Worm (Caenorhabditis elegans): ENCODE results near the gene F59G1.4.

F59G1.4 gene

DNA sequence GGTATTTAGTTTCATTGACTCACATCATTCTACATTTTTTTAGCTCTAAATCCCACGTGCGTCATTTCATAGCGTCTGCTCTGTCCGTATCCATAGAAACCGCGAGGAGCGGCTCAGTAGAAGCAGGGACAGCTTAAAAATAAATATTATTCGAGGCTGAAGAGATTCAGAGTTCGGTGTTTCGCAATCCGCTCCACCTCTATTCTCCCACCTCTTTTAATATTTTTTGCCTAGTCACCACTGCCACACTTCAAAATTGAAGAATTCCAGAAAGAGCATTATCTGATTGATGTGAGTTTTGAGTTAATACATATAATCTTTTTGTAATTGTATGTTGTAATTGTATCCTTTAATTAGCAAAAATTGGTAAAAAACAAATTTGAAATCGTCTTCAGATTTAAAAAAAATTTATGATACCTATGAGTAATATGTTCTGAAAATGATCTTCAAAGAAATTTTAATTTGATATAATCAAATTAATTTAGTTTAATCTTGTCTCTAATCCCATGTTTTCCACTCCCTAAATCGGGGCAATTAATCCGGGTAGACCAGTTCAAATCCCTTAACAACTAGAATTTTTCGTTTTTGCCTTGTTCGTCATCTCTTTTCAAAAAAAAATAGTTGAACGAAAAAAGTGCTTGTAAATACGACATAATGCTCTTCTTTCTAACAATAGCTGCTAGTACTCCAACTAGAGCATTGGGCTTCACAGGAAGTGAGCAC is 6.4 kb upstream of the F59G1.4 start:
- TF ChIP-seq snpc-4 (tag; optimal IDR thresholded peaks at IDR 0.05) (no peak), elt-1 (tag; optimal IDR thresholded peaks at IDR 0.05) (no peak), lsy-12 (tag; optimal IDR thresholded peaks at IDR 0.05) (no peak), elt-2 (tag; optimal IDR thresholded peaks at IDR 0.05) (no peak), ceh-82 (tag; optimal IDR thresholded peaks at IDR 0.05) (no peak), egl-5 (tag; optimal IDR thresholded peaks at IDR 0.05) (no peak), lin-15B (tag; optimal IDR thresholded peaks at IDR 0.05) (no peak), ztf-4 (tag; optimal IDR thresholded peaks at IDR 0.05) (no peak), ama-1 (optimal IDR thresholded peaks at IDR 0.05) (no peak), fkh-2 (tag; optimal IDR thresholded peaks at IDR 0.05) (no peak), nhr-67 (tag; optimal IDR thresholded peaks at IDR 0.05) (no peak), mml-1 (tag; optimal IDR thresholded peaks at IDR 0.05) (no peak), jun-1 (tag; optimal IDR thresholded peaks at IDR 0.05) (no peak), mdl-1 (tag; optimal IDR thresholded peaks at IDR 0.05) (no peak), nhr-11 (tag; optimal IDR thresholded peaks at IDR 0.05) (no peak), fkh-10 (GFP tag; optimal IDR thresholded peaks at IDR 0.05) (no peak), zag-1 (tag; optimal IDR thresholded peaks at IDR 0.05) (no peak), aly-2 (tag; optimal IDR thresholded peaks at IDR 0.05) (no peak), ceh-9 (tag; optimal IDR thresholded peaks at IDR 0.05) (no peak), daf-12 (tag; optimal IDR thresholded peaks at IDR 0.05) (no peak)

DNA sequence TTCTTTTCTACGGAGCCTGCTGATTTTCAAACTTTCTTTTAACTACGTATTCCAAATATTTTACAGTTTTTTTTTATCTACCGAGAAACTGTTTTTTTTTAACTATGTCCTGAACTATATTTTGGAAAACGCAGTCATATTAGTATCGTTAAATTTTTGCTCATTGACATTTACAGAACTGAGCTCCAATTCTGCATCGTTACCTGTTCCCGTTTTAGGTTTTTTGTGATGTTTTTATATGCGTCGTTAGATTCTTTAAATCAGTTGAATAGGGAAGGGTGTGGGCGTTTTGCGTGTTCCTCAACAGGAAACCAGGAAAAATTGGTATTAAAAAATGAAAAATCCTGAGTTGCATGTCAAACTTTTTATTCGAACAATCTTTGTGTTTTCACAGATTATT is 3.2 kb upstream of the F59G1.4 start:
- TF ChIP-seq ceh-82 (tag; optimal IDR thresholded peaks at IDR 0.05) = no peak
- no peak for TF ChIP-seq pha-4 (tag; optimal IDR thresholded peaks at IDR 0.05)
- TF ChIP-seq daf-12 (tag; optimal IDR thresholded peaks at IDR 0.05) = no peak
- no peak for TF ChIP-seq skn-1 (tag; optimal IDR thresholded peaks at IDR 0.05)
- no peak for TF ChIP-seq unc-39 (tag; optimal IDR thresholded peaks at IDR 0.05)
- TF ChIP-seq ceh-28 (tag; optimal IDR thresholded peaks at IDR 0.05) = no peak
- no peak for TF ChIP-seq nhr-23 (tag; optimal IDR thresholded peaks at IDR 0.05)

DNA sequence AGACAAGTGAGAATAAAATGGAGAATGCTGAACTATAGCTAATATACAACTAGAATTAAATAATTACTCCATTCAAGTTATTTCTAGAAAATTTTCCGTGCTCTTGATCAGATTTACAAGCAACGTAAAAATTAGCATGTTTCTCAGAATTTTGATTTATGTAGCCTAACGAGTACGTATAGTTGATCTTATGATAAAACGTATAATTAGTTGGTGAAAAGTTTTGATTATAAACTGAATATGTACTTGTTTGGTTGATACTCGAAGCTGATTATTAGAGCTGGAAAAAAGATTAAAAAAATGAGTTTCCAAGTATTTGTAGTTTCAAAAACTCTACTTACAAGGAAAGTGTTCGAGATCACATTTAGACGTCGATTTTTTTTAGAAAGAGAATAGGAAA is 542 bp downstream of the F59G1.4 start:
- TF ChIP-seq nhr-11 (tag; optimal IDR thresholded peaks at IDR 0.05) = peak; percentile 87
- no peak for TF ChIP-seq egl-5 (tag; optimal IDR thresholded peaks at IDR 0.05)
- no peak for TF ChIP-seq unc-39 (tag; optimal IDR thresholded peaks at IDR 0.05)
- TF ChIP-seq nhr-77 (tag; optimal IDR thresholded peaks at IDR 0.05) = no peak
- no peak for TF ChIP-seq lin-39 (tag; optimal IDR thresholded peaks at IDR 0.05)
- no peak for TF ChIP-seq nhr-25 (tag; optimal IDR thresholded peaks at IDR 0.05)

DNA sequence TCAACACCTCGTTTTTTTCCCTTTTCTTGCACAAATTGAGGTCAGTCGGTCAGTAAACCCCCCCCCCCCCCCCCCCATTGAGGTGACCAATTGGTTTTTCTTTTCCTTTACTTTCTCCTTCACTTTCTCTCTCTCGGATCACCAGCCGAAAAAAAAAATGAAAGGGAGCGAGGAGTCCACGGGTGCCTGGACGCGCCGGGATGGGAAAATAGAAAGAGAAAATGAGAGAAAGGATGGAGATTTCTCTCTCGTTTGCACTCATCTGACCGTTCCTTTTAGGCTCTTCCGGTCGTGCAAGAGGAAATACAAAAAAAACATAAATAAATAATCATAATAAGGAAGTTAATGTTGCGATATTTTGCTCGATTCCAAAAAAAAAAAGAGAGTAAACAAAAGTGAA is 3.1 kb downstream of the F59G1.4 start:
- peak; percentile 89 for TF ChIP-seq nhr-23 (tag; optimal IDR thresholded peaks at IDR 0.05)
- TF ChIP-seq pha-4 (tag; optimal IDR thresholded peaks at IDR 0.05) = peak; percentile 83
- TF ChIP-seq ama-1 (optimal IDR thresholded peaks at IDR 0.05) = peak; percentile 16
- no peak for TF ChIP-seq lsy-12 (tag; optimal IDR thresholded peaks at IDR 0.05)

DNA sequence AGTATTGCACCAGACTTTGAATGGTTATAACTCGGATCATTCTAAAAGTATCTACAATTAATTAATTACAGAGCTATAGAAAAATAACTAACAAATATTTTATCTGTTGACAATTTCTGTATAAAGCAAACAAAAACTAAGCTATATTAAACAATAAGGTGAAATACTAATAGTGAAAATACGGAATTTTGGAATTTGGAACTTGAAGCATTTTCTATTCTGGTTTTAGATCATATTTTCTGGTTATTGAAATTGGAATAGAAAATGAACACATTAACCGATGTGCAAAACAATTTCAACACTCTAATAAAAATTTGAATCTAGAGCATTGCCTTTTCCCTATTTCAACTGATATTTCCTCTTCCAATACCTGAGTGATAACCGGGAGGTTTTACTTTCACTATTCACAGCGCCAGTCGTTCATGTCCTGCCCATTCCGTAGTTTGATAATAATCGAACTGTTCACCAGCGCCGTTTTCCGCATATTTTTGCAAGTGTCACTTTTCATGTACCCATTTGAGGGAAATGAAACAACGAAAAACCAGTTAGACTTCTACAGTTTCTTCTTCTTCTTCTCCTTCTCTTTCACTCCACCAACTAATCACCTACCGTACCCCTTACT is 4.0 kb downstream of the F59G1.4 start:
- TF ChIP-seq pqm-1 (tag; optimal IDR thresholded peaks at IDR 0.05) (no peak), snpc-4 (tag; optimal IDR thresholded peaks at IDR 0.05) (no peak), elt-2 (tag; optimal IDR thresholded peaks at IDR 0.05) (peak; percentile 65), egl-27 (tag; optimal IDR thresholded peaks at IDR 0.05) (no peak), elt-1 (tag; optimal IDR thresholded peaks at IDR 0.05) (no peak)

DNA sequence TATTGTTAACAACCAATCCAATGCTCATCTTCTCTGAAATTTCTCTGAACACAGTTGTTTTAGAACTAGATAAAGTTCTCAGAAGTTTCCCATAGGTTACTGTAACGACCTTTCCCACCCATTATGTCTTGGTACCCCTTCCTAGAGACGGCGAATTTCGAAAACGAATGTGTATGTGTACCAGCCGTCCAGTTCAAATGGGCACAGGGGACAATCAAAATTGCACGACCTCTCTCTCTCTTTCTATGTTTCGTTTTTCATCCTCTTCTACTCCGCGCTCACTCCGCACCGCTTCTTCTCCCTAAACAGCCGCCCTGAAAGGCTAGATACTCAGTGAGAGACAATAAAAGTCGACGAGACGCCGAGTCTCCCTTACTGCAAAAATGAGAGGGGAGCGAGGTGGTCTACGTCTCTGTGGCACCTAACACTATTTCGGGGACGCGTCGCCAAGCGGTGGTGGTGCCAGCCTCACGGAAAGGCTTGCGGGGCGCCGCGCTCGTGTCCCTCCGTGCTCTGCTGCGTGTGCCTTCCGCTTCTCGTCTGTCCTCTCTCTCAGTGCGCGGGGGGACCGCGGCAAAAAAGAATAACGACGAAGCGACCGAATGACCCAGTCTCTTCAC is 5.5 kb downstream of the F59G1.4 start:
- TF ChIP-seq aly-2 (tag; optimal IDR thresholded peaks at IDR 0.05) = no peak
- TF ChIP-seq nhr-28 (tag; optimal IDR thresholded peaks at IDR 0.05) = no peak
- TF ChIP-seq nhr-11 (tag; optimal IDR thresholded peaks at IDR 0.05) = no peak
- peak; percentile 75 for TF ChIP-seq nfya-1 (tag; optimal IDR thresholded peaks at IDR 0.05; ENCODE audit: insufficient read depth)
- TF ChIP-seq nhr-77 (tag; optimal IDR thresholded peaks at IDR 0.05) = no peak
- no peak for TF ChIP-seq skn-1 (tag; optimal IDR thresholded peaks at IDR 0.05)
- peak; percentile 72 for TF ChIP-seq hmg-11 (tag; optimal IDR thresholded peaks at IDR 0.05)
- TF ChIP-seq R02D3.7 (tag; optimal IDR thresholded peaks at IDR 0.05) = no peak
- no peak for TF ChIP-seq fkh-10 (GFP tag; optimal IDR thresholded peaks at IDR 0.05)
- no peak for TF ChIP-seq elt-1 (tag; optimal IDR thresholded peaks at IDR 0.05)
- TF ChIP-seq nhr-25 (tag; optimal IDR thresholded peaks at IDR 0.05) = no peak
- no peak for TF ChIP-seq ceh-9 (tag; optimal IDR thresholded peaks at IDR 0.05)
- TF ChIP-seq jun-1 (tag; optimal IDR thresholded peaks at IDR 0.05) = no peak
- TF ChIP-seq unc-62 (GFP tag; optimal IDR thresholded peaks at IDR 0.05) = peak; percentile 21
- TF ChIP-seq nhr-237 (tag; optimal IDR thresholded peaks at IDR 0.05) = no peak
- TF ChIP-seq zag-1 (tag; optimal IDR thresholded peaks at IDR 0.05) = no peak
- TF ChIP-seq lsy-12 (tag; optimal IDR thresholded peaks at IDR 0.05) = peak; percentile 38
- TF ChIP-seq ceh-16 (tag; optimal IDR thresholded peaks at IDR 0.05) = no peak
- no peak for TF ChIP-seq nhr-76 (tag; optimal IDR thresholded peaks at IDR 0.05)
- peak; percentile 23 for TF ChIP-seq ceh-82 (tag; optimal IDR thresholded peaks at IDR 0.05)
- no peak for TF ChIP-seq fos-1 (tag; optimal IDR thresholded peaks at IDR 0.05)
- TF ChIP-seq ama-1 (optimal IDR thresholded peaks at IDR 0.05) = peak; percentile 68
- peak; percentile 52 for TF ChIP-seq snpc-4 (tag; optimal IDR thresholded peaks at IDR 0.05)
- TF ChIP-seq unc-39 (tag; optimal IDR thresholded peaks at IDR 0.05) = no peak

All from whole organism, L3 larva.